Worm (Caenorhabditis elegans) whole organism, young adult: ENCODE data around the gene C25F9.15.

Experiments used
- B0261.1 ChIP-seq: sonication (generic microtip); optimal IDR thresholded peaks from 2 replicates; lab custom pipeline; 2016; ENCODE audit warnings: mild to moderate bottlenecking, missing genetic modification characterization, moderate library complexity, missing compliant biosample characterization
- F55B11.4 ChIP-seq: sonication (generic microtip); optimal IDR thresholded peaks from 2 replicates; lab custom pipeline; 2016; ENCODE audit warnings: missing compliant biosample characterization, missing genetic modification characterization, borderline replicate concordance; ENCODE audit not compliant: insufficient read depth
- cebp-1 ChIP-seq, 2 experiments: fragments of 200-800 bp in 1 of 2; sonication (Bioruptor generic) in 1 of 2; sonication (generic microtip) in 1 of 2; IDR thresholded peaks in 1 of 2; optimal IDR thresholded peaks in 1 of 2; 2 replicates each; pipeline versions ENCODE4 v1.3.6 to Lab custom; 2017 to 2022; ENCODE audit warnings: missing compliant biosample characterization in 2 of 2, missing genetic modification characterization in 2 of 2, mild to moderate bottlenecking in 1 of 2, missing genetic modification reagents in 1 of 2, moderate library complexity in 1 of 2
- madf-10 ChIP-seq: sonication (generic microtip); optimal IDR thresholded peaks from 2 replicates; lab custom pipeline; 2016; ENCODE audit warnings: mild to moderate bottlenecking, missing genetic modification characterization, missing compliant biosample characterization
- somi-1 ChIP-seq: fragments of 200-800 bp; sonication (Bioruptor generic); optimal IDR thresholded peaks from 2 replicates; lab custom pipeline; 2018; ENCODE audit warnings: mild to moderate bottlenecking, missing genetic modification characterization, missing compliant biosample characterization
- tlf-1 ChIP-seq: fragments of 200-800 bp; sonication (Bioruptor generic); optimal IDR thresholded peaks from 2 replicates; lab custom pipeline; 2018; ENCODE audit warnings: mild to moderate bottlenecking, missing genetic modification characterization, missing compliant biosample characterization
- unc-130 ChIP-seq: sonication (generic microtip); optimal IDR thresholded peaks from 2 replicates; lab custom pipeline; 2016; ENCODE audit warnings: missing genetic modification reagents, missing genetic modification characterization, missing compliant biosample characterization

ce11 chrV:19370189-19370588, 47.7 kb upstream of the C25F9.15 start, which contains the start of gene Y43F8A.1:
- TF ChIP-seq cebp-1 (GFP tag; IDR thresholded peaks at IDR 0.05; lab: Robert Waterston, UW), result no peak
- TF ChIP-seq cebp-1 (tag; optimal IDR thresholded peaks at IDR 0.05; lab: Kevin White, UChicago), result no peak
- TF ChIP-seq madf-10, result no peak
- TF ChIP-seq unc-130 (GFP tag; lab: Kevin White, UChicago), result no peak
- no peak for TF ChIP-seq somi-1 (GFP tag; lab: Kevin White, UChicago)
- no peak for TF ChIP-seq tlf-1 (GFP tag; lab: Kevin White, UChicago)
- TF ChIP-seq F55B11.4 (tag; lab: Kevin White, UChicago), result no peak
- no peak for TF ChIP-seq B0261.1 (tag; lab: Kevin White, UChicago)
